Fruit fly (Drosophila melanogaster) whole organism, embryonic: Measurements from ENCODE around the gene CG3902.

Source experiments
- Aef1 ChIP-seq: fragments of 200-800 bp; sonication (Bioruptor generic); IDR thresholded peaks from 3 replicates; pipeline ENCODE4 v1.3.6; 2022; ENCODE audit warnings: missing biosample characterization, missing genetic modification characterization
- Antp ChIP-seq: fragments of 200-800 bp; sonication (Bioruptor generic); optimal IDR thresholded peaks from 3 replicates; lab custom pipeline; 2016; ENCODE audit warnings: missing biosample characterization, missing genetic modification characterization
- B-H1 ChIP-seq: fragments of 200-800 bp; sonication (Bioruptor generic); IDR thresholded peaks from 3 replicates; pipeline ENCODE4 v1.3.6; 2022; ENCODE audit warnings: missing biosample characterization, missing genetic modification characterization
- BtbVII ChIP-seq: fragments of 200-800 bp; sonication (Bioruptor generic); optimal IDR thresholded peaks from 3 replicates; lab custom pipeline; 2017; ENCODE audit warnings: missing biosample characterization, mild to moderate bottlenecking, missing genetic modification characterization
- CG11560 ChIP-seq: fragments of 200-800 bp; sonication (Bioruptor generic); IDR thresholded peaks from 3 replicates; pipeline ENCODE4 v1.3.6; 2022; ENCODE audit warnings: missing biosample characterization, missing genetic modification characterization
- CG12299 ChIP-seq: fragments of 200-800 bp; sonication (Bioruptor generic); optimal IDR thresholded peaks from 2 replicates; lab custom pipeline; 2018; ENCODE audit warnings: missing biosample characterization, mild to moderate bottlenecking, missing genetic modification characterization
- CG13424 ChIP-seq: fragments of 200-800 bp; sonication (Bioruptor generic); optimal IDR thresholded peaks from 2 replicates; lab custom pipeline; 2019; ENCODE audit warnings: missing biosample characterization, mild to moderate bottlenecking, missing genetic modification characterization, moderate library complexity
- CG13775 ChIP-seq: fragments of 200-800 bp; sonication (Bioruptor generic); optimal IDR thresholded peaks from 3 replicates; lab custom pipeline; 2017; ENCODE audit warnings: missing biosample characterization, mild to moderate bottlenecking, missing genetic modification characterization
- CG14014 ChIP-seq: fragments of 200-800 bp; sonication (Bioruptor generic); IDR thresholded peaks from 2 replicates; pipeline ENCODE4 v1.3.6; 2022; ENCODE audit warnings: missing biosample characterization, missing genetic modification characterization
- CG14441 ChIP-seq: fragments of 200-800 bp; sonication (Bioruptor generic); IDR thresholded peaks from 2 replicates; pipeline ENCODE4 v1.3.6; 2022; ENCODE audit warnings: missing biosample characterization, missing genetic modification characterization
- CG16779 ChIP-seq: fragments of 200-800 bp; sonication (Bioruptor generic); IDR thresholded peaks from 2 replicates; pipeline ENCODE4 v1.3.6; 2022; ENCODE audit warnings: missing biosample characterization, missing genetic modification characterization
- CG18764 ChIP-seq: fragments of 200-800 bp; sonication (Bioruptor generic); optimal IDR thresholded peaks from 3 replicates; lab custom pipeline; 2016; ENCODE audit warnings: missing biosample characterization, missing genetic modification characterization
- CG3065 ChIP-seq: fragments of 200-800 bp; sonication (Bioruptor generic); optimal IDR thresholded peaks from 2 replicates; lab custom pipeline; 2016; ENCODE audit warnings: missing biosample characterization, missing genetic modification characterization
- CG3163 ChIP-seq: fragments of 200-800 bp; sonication (Bioruptor generic); optimal IDR thresholded peaks from 3 replicates; lab custom pipeline; 2016; ENCODE audit warnings: missing biosample characterization, missing genetic modification characterization
- CG3281 ChIP-seq: fragments of 200-800 bp; sonication (Bioruptor generic); optimal IDR thresholded peaks from 3 replicates; lab custom pipeline; 2017; ENCODE audit warnings: missing biosample characterization, mild to moderate bottlenecking, missing genetic modification characterization
- CG6791 ChIP-seq: fragments of 200-800 bp; sonication (Bioruptor generic); IDR thresholded peaks from 3 replicates; pipeline ENCODE4 v1.3.6; 2022; ENCODE audit warnings: missing biosample characterization, missing genetic modification characterization; ENCODE audit not compliant: partially characterized antibody
- CG8290 ChIP-seq, 3 experiments: fragments of 200-800 bp; sonication (Bioruptor generic); optimal IDR thresholded peaks; 2 replicates each; lab custom pipeline; 2016 to 2019; ENCODE audit warnings: missing biosample characterization in 3 of 3, missing genetic modification characterization in 3 of 3, mild to moderate bottlenecking in 2 of 3, moderate library complexity in 1 of 3
- CG8478 ChIP-seq: fragments of >200 bp; optimal IDR thresholded peaks from 2 replicates; lab custom pipeline; 2018
- CG9437 ChIP-seq: fragments of 200-800 bp; sonication (Bioruptor generic); optimal IDR thresholded peaks from 2 replicates; lab custom pipeline; 2018; ENCODE audit warnings: missing biosample characterization, mild to moderate bottlenecking, missing genetic modification characterization
- Doc2 ChIP-seq: fragments of 200-800 bp; sonication (Bioruptor generic); IDR thresholded peaks from 2 replicates; pipeline ENCODE4 v1.3.6; 2022; ENCODE audit warnings: missing biosample characterization, missing genetic modification characterization
- E2f2 ChIP-seq: fragments of 200-800 bp; sonication (Bioruptor generic); IDR thresholded peaks from 2 replicates; pipeline ENCODE4 v1.3.6; 2022; ENCODE audit warnings: missing biosample characterization, missing genetic modification characterization
- Gsc ChIP-seq: fragments of 200-800 bp; sonication (Bioruptor generic); IDR thresholded peaks from 2 replicates; pipeline ENCODE4 v1.3.6; 2022; ENCODE audit warnings: missing biosample characterization, missing genetic modification characterization
- Gug ChIP-seq: fragments of 200-800 bp; sonication (Bioruptor generic); IDR thresholded peaks from 4 replicates; pipeline ENCODE4 v1.3.6; 2022; ENCODE audit warnings: missing biosample characterization, missing genetic modification characterization
- Hmr ChIP-seq: fragments of 200-800 bp; sonication (Bioruptor generic); optimal IDR thresholded peaks from 3 replicates; lab custom pipeline; 2017; ENCODE audit warnings: mild to moderate bottlenecking, missing biosample characterization, missing genetic modification reagents, missing genetic modification characterization
- Hmx ChIP-seq: fragments of 200-800 bp; sonication (Bioruptor generic); optimal IDR thresholded peaks from 2 replicates; lab custom pipeline; 2016; ENCODE audit warnings: missing biosample characterization, missing genetic modification characterization
- Poxn ChIP-seq: fragments of 200-800 bp; sonication (Bioruptor generic); IDR thresholded peaks from 2 replicates; pipeline ENCODE4 v1.3.6; 2022; ENCODE audit warnings: missing biosample characterization, missing genetic modification characterization
- Ravus ChIP-seq: fragments of 200-800 bp; sonication (Bioruptor generic); IDR thresholded peaks from 2 replicates; pipeline ENCODE4 v1.3.6; 2022; ENCODE audit warnings: missing biosample characterization, missing genetic modification characterization
- Scr ChIP-seq: fragments of 200-800 bp; sonication (Bioruptor generic); IDR thresholded peaks from 2 replicates; pipeline ENCODE4 v1.3.6; 2022; ENCODE audit warnings: missing biosample characterization, missing genetic modification characterization; ENCODE audit not compliant: partially characterized antibody
- az2 ChIP-seq: fragments of 200-800 bp; sonication (Bioruptor generic); optimal IDR thresholded peaks from 3 replicates; lab custom pipeline; 2016; ENCODE audit warnings: missing biosample characterization, missing genetic modification characterization
- btn ChIP-seq: fragments of 200-800 bp; sonication (Bioruptor generic); optimal IDR thresholded peaks from 2 replicates; lab custom pipeline; 2016; ENCODE audit warnings: missing biosample characterization, missing genetic modification characterization
- cas ChIP-seq: fragments of 200-800 bp; sonication (Bioruptor generic); IDR thresholded peaks from 2 replicates; pipeline ENCODE4 v1.3.6; 2022; ENCODE audit warnings: missing biosample characterization, missing genetic modification characterization
- cato ChIP-seq: fragments of 200-800 bp; sonication (Bioruptor generic); optimal IDR thresholded peaks from 2 replicates; lab custom pipeline; 2016; ENCODE audit warnings: missing biosample characterization, missing genetic modification characterization, borderline replicate concordance
- ci ChIP-seq: fragments of 200-800 bp; sonication (Bioruptor generic); IDR thresholded peaks from 3 replicates; pipeline ENCODE4 v1.3.6; 2022; ENCODE audit warnings: missing biosample characterization, missing genetic modification characterization
- cwo ChIP-seq: fragments of 200-800 bp; sonication (Bioruptor generic); optimal IDR thresholded peaks from 3 replicates; lab custom pipeline; 2017; ENCODE audit warnings: missing biosample characterization, missing genetic modification characterization, mild to moderate bottlenecking, moderate library complexity, missing genetic modification reagents
- fd3F ChIP-seq: fragments of 200-800 bp; sonication (Bioruptor generic); optimal IDR thresholded peaks from 2 replicates; lab custom pipeline; 2018; ENCODE audit warnings: missing biosample characterization, mild to moderate bottlenecking, missing genetic modification characterization, moderate library complexity
- gt ChIP-seq: fragments of 200-800 bp; sonication (Bioruptor generic); IDR thresholded peaks from 2 replicates; pipeline ENCODE4 v1.3.6; 2022; ENCODE audit warnings: missing biosample characterization, missing genetic modification characterization
- hb ChIP-seq: fragments of 200-800 bp; sonication (Bioruptor generic); IDR thresholded peaks from 3 replicates; pipeline ENCODE4 v1.3.6; 2022; ENCODE audit warnings: missing biosample characterization, missing genetic modification characterization; ENCODE audit not compliant: partially characterized antibody
- kah ChIP-seq: fragments of 200-800 bp; sonication (Bioruptor generic); optimal IDR thresholded peaks from 2 replicates; lab custom pipeline; 2018; ENCODE audit warnings: missing biosample characterization, mild to moderate bottlenecking, missing genetic modification characterization
- kay ChIP-seq: fragments of 200-800 bp; sonication (Bioruptor generic); optimal IDR thresholded peaks from 2 replicates; lab custom pipeline; 2016; ENCODE audit warnings: missing biosample characterization, missing genetic modification characterization
- maf-S ChIP-seq: fragments of 200-800 bp; sonication (Bioruptor generic); optimal IDR thresholded peaks from 2 replicates; lab custom pipeline; 2016; ENCODE audit warnings: missing biosample characterization, missing genetic modification characterization
- nau ChIP-seq: fragments of 200-800 bp; sonication (Bioruptor generic); optimal IDR thresholded peaks from 3 replicates; lab custom pipeline; 2017; ENCODE audit warnings: missing biosample characterization, mild to moderate bottlenecking, missing genetic modification characterization, missing genetic modification reagents
- nmo ChIP-seq: fragments of 200-800 bp; sonication (Bioruptor generic); optimal IDR thresholded peaks from 2 replicates; lab custom pipeline; 2018; ENCODE audit warnings: missing biosample characterization, mild to moderate bottlenecking, missing genetic modification characterization, moderate library complexity
- pan ChIP-seq, 4 experiments: fragments of >200 bp in 3 of 4; fragments of 200-800 bp in 1 of 4; sonication (Bioruptor generic) in 1 of 4; optimal IDR thresholded peaks in 3 of 4; IDR thresholded peaks in 1 of 4; 2 replicates each; pipeline versions ENCODE4 v1.3.6 to Lab custom; 2017 to 2022; ENCODE audit warnings: missing biosample characterization in 2 of 4, missing genetic modification characterization in 2 of 4, mixed read lengths in 1 of 4
- row ChIP-seq: fragments of 200-800 bp; sonication (Bioruptor generic); IDR thresholded peaks from 3 replicates; pipeline ENCODE4 v1.3.6; 2022; ENCODE audit warnings: missing biosample characterization, missing genetic modification characterization
- sd ChIP-seq: fragments of 200-800 bp; sonication (Bioruptor generic); optimal IDR thresholded peaks from 3 replicates; lab custom pipeline; 2018; ENCODE audit warnings: missing biosample characterization, mild to moderate bottlenecking, missing genetic modification characterization, moderate library complexity
- so ChIP-seq: fragments of 200-800 bp; sonication (Bioruptor generic); IDR thresholded peaks from 3 replicates; pipeline ENCODE4 v1.3.6; 2022; ENCODE audit warnings: missing biosample characterization, missing genetic modification characterization
- stc ChIP-seq: fragments of 200-800 bp; sonication (Bioruptor generic); IDR thresholded peaks from 2 replicates; pipeline ENCODE4 v1.3.6; 2022; ENCODE audit warnings: missing biosample characterization, missing genetic modification characterization
- stwl ChIP-seq: fragments of 200-800 bp; sonication (Bioruptor generic); optimal IDR thresholded peaks from 3 replicates; lab custom pipeline; 2018; ENCODE audit warnings: missing biosample characterization, mild to moderate bottlenecking, missing genetic modification characterization, moderate library complexity
- ttk ChIP-seq: fragments of 200-800 bp; sonication (Bioruptor generic); IDR thresholded peaks from 2 replicates; pipeline ENCODE4 v2.1.2; 2022; ENCODE audit warnings: missing biosample characterization, missing genetic modification characterization
- tx ChIP-seq: fragments of 200-800 bp; sonication (Bioruptor generic); optimal IDR thresholded peaks from 2 replicates; lab custom pipeline; 2016; ENCODE audit warnings: missing biosample characterization, missing genetic modification characterization

The CG3902 gene

dm6 chr3L:18898770-18899278, 731 bp upstream of the CG3902 start, which contains the start of gene RpL26 (continued):
- TF ChIP-seq az2 (GFP tag; lab: Kevin White, UChicago) (peak; percentile 53), stc (GFP tag; lab: Robert Waterston, UW) (no peak; the same call in 1 of the 2 replicates), CG18764 (GFP tag; lab: Kevin White, UChicago) (peak; percentile 25), Doc2 (no peak), B-H1 (GFP tag; lab: Robert Waterston, UW) (peak; percentile 57; the same call in 1 of the 3 replicates), E2f2 (GFP tag; lab: Robert Waterston, UW) (no peak; the same call in none of the 2 replicates), btn (GFP tag; lab: Kevin White, UChicago) (no peak), CG12299 (tag; lab: Kevin White, UChicago) (peak; percentile 71), tx (peak; percentile 85), CG13424 (tag; lab: Kevin White, UChicago) (peak; percentile 87), Hmx (peak; percentile 53), CG3163 (GFP tag; lab: Kevin White, UChicago) (peak; percentile 72), so (GFP tag; lab: Robert Waterston, UW) (no peak), CG6791 (GFP tag; lab: Robert Waterston, UW) (peak; percentile 91), cato (GFP tag; lab: Kevin White, UChicago) (peak; percentile 61), Scr (GFP tag; lab: Robert Waterston, UW) (peak; percentile 99), Gug (GFP tag; lab: Robert Waterston, UW) (peak; percentile 67; the same call in 2 of the 4 replicates), kay (peak; percentile 40), cas (GFP tag; lab: Robert Waterston, UW) (no peak), kah (GFP tag; lab: Kevin White, UChicago) (peak; percentile 28), Gsc (GFP tag; lab: Robert Waterston, UW) (no peak), CG14014 (GFP tag; lab: Robert Waterston, UW) (peak; percentile 46; the same call in 1 of the 2 replicates), nau (peak; percentile 42), nmo (peak; percentile 92), CG8478 (lab: Kevin White, UChicago) (no peak), CG13775 (GFP tag; lab: Kevin White, UChicago) (peak; percentile 87), CG8290 (GFP tag; optimal IDR thresholded peaks at IDR 0.05; lab: Kevin White, UChicago) (peak; percentile 71), CG8290 (tag; optimal IDR thresholded peaks at IDR 0.05; lab: Kevin White, UChicago) (no peak), pan (optimal IDR thresholded peaks at IDR 0.05; lab: Kevin White, UChicago) (no peak), pan (GFP tag; optimal IDR thresholded peaks at IDR 0.05 in 1 of 2, IDR thresholded peaks at IDR 0.05 in 1 of 2) (peak in 1 of 2 experiments; percentile 52), gt (GFP tag; lab: Robert Waterston, UW) (no peak), BtbVII (GFP tag; lab: Kevin White, UChicago) (peak; percentile 61), ttk (GFP tag; lab: Robert Waterston, UW) (peak; percentile 42; the same call in 1 of the 2 replicates), Ravus (GFP tag; lab: Robert Waterston, UW) (no peak), maf-S (GFP tag; lab: Kevin White, UChicago) (peak; percentile 86), CG3281 (GFP tag; lab: Kevin White, UChicago) (peak; percentile 72), CG16779 (GFP tag; lab: Robert Waterston, UW) (0 out of 2 replicates have a peak, but pooled peaks have one; percentile 12), CG9437 (peak; percentile 77), CG11560 (tag; lab: Robert Waterston, UW) (peak; percentile 34; the same call in 1 of the 3 replicates), CG14441 (GFP tag; lab: Robert Waterston, UW) (peak; percentile 73), hb (GFP tag; lab: Robert Waterston, UW) (peak; percentile 97), Poxn (GFP tag; lab: Robert Waterston, UW) (no peak), Hmr (GFP tag; lab: Kevin White, UChicago) (no peak), CG3065 (GFP tag; lab: Kevin White, UChicago) (peak; percentile 48), ci (GFP tag; lab: Robert Waterston, UW) (peak; percentile 38; the same call in 2 of the 3 replicates), cwo (GFP tag; lab: Kevin White, UChicago) (peak; percentile 36), Antp (peak; percentile 75), fd3F (peak; percentile 66), sd (no peak), row (peak; percentile 96), Aef1 (GFP tag; lab: Robert Waterston, UW) (peak; percentile 71), stwl (tag; lab: Kevin White, UChicago) (peak; percentile 46)
